Fruit fly (Drosophila melanogaster): ENCODE measurements around the gene CG7484.

- TF ChIP-seq usp (GFP tag; optimal IDR thresholded peaks at IDR 0.05) (no peak), tai (GFP tag; optimal IDR thresholded peaks at IDR 0.05) (peak; percentile 12), CG9705 (GFP tag; optimal IDR thresholded peaks at IDR 0.05) (peak; percentile 49), woc (GFP tag; optimal IDR thresholded peaks at IDR 0.05) (peak; percentile 68), OdsH (GFP tag; optimal IDR thresholded peaks at IDR 0.05) (peak; percentile 76)
These were observed 46.0 kb upstream of the CG7484 start for dm6 chr3L:17608185-17609067.

All from whole organism, wandering third instar larva.